Worm (Caenorhabditis elegans) whole organism, young adult: Measurements from ENCODE around the gene vps-33.1.
A peak's percentile ranks its signal among the peaks of the same experiment; 100 is the strongest.

Experiments
- B0019.2 ChIP-seq: fragments of 200-800 bp; sonication (Bioruptor generic); conservative IDR thresholded peaks from 2 replicates; pipeline ENCODE4 v1.3.6; 2022; ENCODE audit warnings: missing genetic modification reagents, missing genetic modification characterization, missing compliant biosample characterization
- C06A6.2 ChIP-seq: fragments of 200-800 bp; sonication (Bioruptor generic); conservative IDR thresholded peaks from 2 replicates; pipeline ENCODE4 v1.3.6; 2022; ENCODE audit warnings: missing genetic modification characterization, missing compliant biosample characterization
- D2030.7 ChIP-seq: fragments of 200-800 bp; sonication (Bioruptor generic); IDR thresholded peaks from 2 replicates; pipeline ENCODE4 v1.3.6; 2022; ENCODE audit warnings: missing genetic modification reagents, missing genetic modification characterization, missing compliant biosample characterization
- F10E7.11 ChIP-seq: sonication (generic microtip); optimal IDR thresholded peaks from 2 replicates; lab custom pipeline; 2017; ENCODE audit warnings: mild to moderate bottlenecking, missing genetic modification characterization, moderate library complexity, missing compliant biosample characterization
- F39B2.1 ChIP-seq: fragments of 200-800 bp; sonication (Bioruptor generic); IDR thresholded peaks from 2 replicates; pipeline ENCODE4 v1.3.6; 2022; ENCODE audit warnings: missing genetic modification reagents, missing genetic modification characterization, missing compliant biosample characterization
- Y53F4B.3 ChIP-seq: fragments of 200-800 bp; sonication (Bioruptor generic); IDR thresholded peaks from 2 replicates; pipeline ENCODE4 v1.3.6; 2022; ENCODE audit warnings: missing genetic modification reagents, missing genetic modification characterization, missing compliant biosample characterization
- Y79H2A.3 ChIP-seq: fragments of 200-800 bp; sonication (Bioruptor generic); conservative IDR thresholded peaks from 2 replicates; pipeline ENCODE4 v1.3.6; 2022; ENCODE audit warnings: missing genetic modification reagents, missing genetic modification characterization, missing compliant biosample characterization
- Y95B8A.8 ChIP-seq: fragments of 200-800 bp; sonication (Bioruptor generic); IDR thresholded peaks from 2 replicates; pipeline ENCODE4 v1.3.6; 2022; ENCODE audit warnings: missing genetic modification reagents, missing genetic modification characterization, missing compliant biosample characterization
- aptf-3 ChIP-seq: fragments of 200-800 bp; sonication (Bioruptor generic); IDR thresholded peaks from 2 replicates; pipeline ENCODE4 v1.3.6; 2022; ENCODE audit warnings: missing genetic modification characterization, missing compliant biosample characterization
- attf-3 ChIP-seq: fragments of 200-800 bp; sonication (Bioruptor generic); conservative IDR thresholded peaks from 2 replicates; pipeline ENCODE4 v1.3.6; 2022; ENCODE audit warnings: missing genetic modification reagents, missing genetic modification characterization, missing compliant biosample characterization
- cebp-1 ChIP-seq, 2 experiments: fragments of 200-800 bp in 1 of 2; sonication (Bioruptor generic) in 1 of 2; sonication (generic microtip) in 1 of 2; IDR thresholded peaks in 1 of 2; optimal IDR thresholded peaks in 1 of 2; 2 replicates each; pipeline versions ENCODE4 v1.3.6 to Lab custom; 2017 to 2022; ENCODE audit warnings: missing compliant biosample characterization in 2 of 2, missing genetic modification characterization in 2 of 2, mild to moderate bottlenecking in 1 of 2, missing genetic modification reagents in 1 of 2, moderate library complexity in 1 of 2
- ceh-40 ChIP-seq: fragments of 200-800 bp; sonication (Bioruptor generic); IDR thresholded peaks from 2 replicates; pipeline ENCODE4 v1.3.6; 2022; ENCODE audit warnings: missing genetic modification characterization, missing compliant biosample characterization
- ceh-58 ChIP-seq: fragments of 200-800 bp; sonication (Bioruptor generic); IDR thresholded peaks from 2 replicates; pipeline ENCODE4 v1.3.6; 2022; ENCODE audit warnings: missing genetic modification characterization, missing compliant biosample characterization
- ceh-79 ChIP-seq: sonication (generic microtip); optimal IDR thresholded peaks from 2 replicates; lab custom pipeline; 2017; ENCODE audit warnings: mild to moderate bottlenecking, missing genetic modification characterization, missing compliant biosample characterization
- die-1 ChIP-seq: sonication (generic microtip); optimal IDR thresholded peaks from 2 replicates; lab custom pipeline; 2016; ENCODE audit warnings: missing genotype, mild to moderate bottlenecking, missing genetic modification characterization, missing compliant biosample characterization
- egl-44 ChIP-seq: fragments of 200-800 bp; sonication (Bioruptor generic); IDR thresholded peaks from 2 replicates; pipeline ENCODE4 v1.3.6; 2022; ENCODE audit warnings: missing genetic modification reagents, missing genetic modification characterization, missing compliant biosample characterization
- fkh-3 ChIP-seq: sonication (generic microtip); optimal IDR thresholded peaks from 2 replicates; lab custom pipeline; 2016; ENCODE audit warnings: mild to moderate bottlenecking, missing genetic modification characterization, missing compliant biosample characterization
- gei-17 ChIP-seq: fragments of 200-800 bp; sonication (Bioruptor generic); optimal IDR thresholded peaks from 2 replicates; lab custom pipeline; 2018; ENCODE audit warnings: mild to moderate bottlenecking, missing genetic modification characterization, missing compliant biosample characterization
- him-1 ChIP-seq: sonication (generic microtip); optimal IDR thresholded peaks from 2 replicates; lab custom pipeline; 2016; ENCODE audit warnings: missing genotype, missing genetic modification reagents, missing genetic modification characterization, missing compliant biosample characterization
- hlh-26 ChIP-seq: fragments of 200-800 bp; sonication (Bioruptor generic); conservative IDR thresholded peaks from 2 replicates; pipeline ENCODE4 v1.3.6; 2022; ENCODE audit warnings: missing genetic modification reagents, missing genetic modification characterization, missing compliant biosample characterization
- hsf-1 ChIP-seq: fragments of 200-800 bp; sonication (Bioruptor generic); IDR thresholded peaks from 2 replicates; pipeline ENCODE4 v1.3.6; 2022; ENCODE audit warnings: missing genetic modification reagents, missing genetic modification characterization, missing compliant biosample characterization
- let-526 ChIP-seq: fragments of 200-800 bp; sonication (Bioruptor generic); IDR thresholded peaks from 2 replicates; pipeline ENCODE4 v1.3.6; 2022; ENCODE audit warnings: missing genetic modification reagents, missing genetic modification characterization, missing compliant biosample characterization
- let-607 ChIP-seq, 2 experiments: fragments of 200-800 bp in 1 of 2; sonication (Bioruptor generic) in 1 of 2; sonication (generic microtip) in 1 of 2; optimal IDR thresholded peaks; 2 replicates each; lab custom pipeline; 2016 to 2018; ENCODE audit warnings: mild to moderate bottlenecking in 2 of 2, missing compliant biosample characterization in 2 of 2, missing genetic modification characterization in 2 of 2, moderate library complexity in 2 of 2, missing genotype in 1 of 2
- lin-35 ChIP-seq, 3 experiments: fragments of 150-350 bp in 2 of 3; sonication (generic microtip) in 1 of 3; optimal IDR thresholded peaks; 2 replicates each; lab custom pipeline; 2014 to 2018; ENCODE audit warnings: missing biosample characterization in 3 of 3, missing genetic modification characterization in 3 of 3, missing genetic modification reagents in 3 of 3
- lin-40 ChIP-seq: sonication (generic microtip); optimal IDR thresholded peaks from 2 replicates; lab custom pipeline; 2016; ENCODE audit warnings: missing genetic modification characterization, mild to moderate bottlenecking, missing compliant biosample characterization, missing genotype, missing genetic modification reagents
- lin-54 ChIP-seq: fragments of 200-800 bp; sonication (Bioruptor generic); optimal IDR thresholded peaks from 2 replicates; lab custom pipeline; 2018; ENCODE audit warnings: mild to moderate bottlenecking, missing genetic modification characterization, missing compliant biosample characterization
- madf-8 ChIP-seq: fragments of 200-800 bp; sonication (Bioruptor generic); conservative IDR thresholded peaks from 2 replicates; pipeline ENCODE4 v1.3.6; 2022; ENCODE audit warnings: missing genetic modification reagents, missing genetic modification characterization, missing compliant biosample characterization
- mcd-1 ChIP-seq: fragments of 200-800 bp; sonication (Bioruptor generic); IDR thresholded peaks from 2 replicates; pipeline ENCODE4 v1.3.6; 2022; ENCODE audit warnings: missing genetic modification reagents, missing genetic modification characterization, missing compliant biosample characterization
- mes-4 ChIP-seq: sonication (generic microtip); optimal IDR thresholded peaks from 2 replicates; lab custom pipeline; 2016; ENCODE audit warnings: missing genotype, missing genetic modification characterization, missing compliant biosample characterization
- mxl-1 ChIP-seq: sonication (generic microtip); optimal IDR thresholded peaks from 2 replicates; lab custom pipeline; 2016; ENCODE audit warnings: missing genetic modification characterization, missing compliant biosample characterization
- nhr-179 ChIP-seq: sonication (generic microtip); optimal IDR thresholded peaks from 2 replicates; lab custom pipeline; 2016; ENCODE audit warnings: mild to moderate bottlenecking, missing genetic modification characterization, missing compliant biosample characterization
- nhr-80 ChIP-seq: sonication (generic microtip); optimal IDR thresholded peaks from 2 replicates; lab custom pipeline; 2016; ENCODE audit warnings: missing genetic modification characterization, missing compliant biosample characterization
- pha-4 ChIP-seq: fragments of 150-350 bp; sonication (generic microtip); optimal IDR thresholded peaks from 2 replicates; lab custom pipeline; 2014; ENCODE audit warnings: missing biosample characterization, missing genetic modification reagents, missing genetic modification characterization
- sdz-38 ChIP-seq: sonication (generic microtip); optimal IDR thresholded peaks from 2 replicates; lab custom pipeline; 2016; ENCODE audit warnings: missing genotype, missing genetic modification characterization, missing compliant biosample characterization
- snpc-1.3 ChIP-seq: sonication (generic microtip); optimal IDR thresholded peaks from 2 replicates; lab custom pipeline; 2017; ENCODE audit warnings: missing genetic modification characterization, mild to moderate bottlenecking, missing compliant biosample characterization, antibody characterized with exemption, moderate library complexity, missing genotype, missing genetic modification reagents; ENCODE audit not compliant: insufficient read depth
- snpc-4 ChIP-seq, 5 experiments: fragments of 150-350 bp in 1 of 5; sonication (generic microtip) in 4 of 5; optimal IDR thresholded peaks; 2 replicates each; lab custom pipeline; 2014 to 2018; ENCODE audit warnings: missing genetic modification characterization in 5 of 5, missing biosample characterization in 3 of 5, antibody characterized with exemption in 2 of 5, mild to moderate bottlenecking in 2 of 5, missing compliant biosample characterization in 2 of 5, missing genotype in 2 of 5, moderate library complexity in 2 of 5, missing genetic modification reagents in 1 of 5
- somi-1 ChIP-seq: fragments of 200-800 bp; sonication (Bioruptor generic); optimal IDR thresholded peaks from 2 replicates; lab custom pipeline; 2018; ENCODE audit warnings: mild to moderate bottlenecking, missing genetic modification characterization, missing compliant biosample characterization
- sptf-2 ChIP-seq: fragments of 200-800 bp; sonication (Bioruptor generic); optimal IDR thresholded peaks from 2 replicates; lab custom pipeline; 2018; ENCODE audit warnings: mild to moderate bottlenecking, missing genetic modification characterization, missing compliant biosample characterization
- tbp1 ChIP-seq: fragments of 200-800 bp; sonication (Bioruptor generic); optimal IDR thresholded peaks from 2 replicates; lab custom pipeline; 2018; ENCODE audit warnings: mild to moderate bottlenecking, missing genetic modification characterization, missing compliant biosample characterization
- unc-62 ChIP-seq: fragments of 150-350 bp; optimal IDR thresholded peaks from 2 replicates; lab custom pipeline; 2014; ENCODE audit warnings: missing biosample characterization, missing genetic modification reagents, missing genetic modification characterization
- zim-3 ChIP-seq: sonication (generic microtip); optimal IDR thresholded peaks from 2 replicates; lab custom pipeline; 2017; ENCODE audit warnings: mild to moderate bottlenecking, missing genetic modification characterization, moderate library complexity, missing compliant biosample characterization
- ztf-18 ChIP-seq: sonication (generic microtip); optimal IDR thresholded peaks from 2 replicates; lab custom pipeline; 2016; ENCODE audit warnings: missing genotype, mild to moderate bottlenecking, missing genetic modification characterization, missing compliant biosample characterization
- ztf-22 ChIP-seq: fragments of 200-800 bp; sonication (Bioruptor generic); optimal IDR thresholded peaks from 2 replicates; lab custom pipeline; 2018; ENCODE audit warnings: mild to moderate bottlenecking, missing genetic modification characterization, moderate library complexity, missing compliant biosample characterization
- ztf-26 ChIP-seq: sonication (generic microtip); optimal IDR thresholded peaks from 2 replicates; lab custom pipeline; 2017; ENCODE audit warnings: missing genetic modification characterization, missing compliant biosample characterization

Gene vps-33.1

DNA sequence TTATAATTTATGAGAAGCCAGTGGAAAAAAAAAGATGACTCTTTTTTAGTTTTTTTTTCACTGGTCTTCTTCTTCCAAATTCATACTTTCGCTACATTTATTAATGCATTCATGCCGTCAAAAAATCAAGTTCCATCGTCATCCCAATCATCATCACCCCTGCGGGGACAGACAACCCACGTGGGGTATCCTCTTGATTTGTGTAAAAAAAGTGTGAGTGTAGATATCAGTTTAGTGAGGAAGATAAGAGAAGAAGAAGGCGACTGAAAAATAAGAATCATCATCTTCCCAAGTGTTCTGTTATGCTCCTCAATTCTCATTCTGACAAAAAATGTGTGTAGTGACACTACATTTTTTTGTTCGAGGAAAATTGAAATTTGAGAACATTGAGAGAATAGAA, 31.2 kb downstream of the vps-33.1 start:
- TF ChIP-seq ztf-22 (GFP tag; lab: Kevin White, UChicago) = no peak
- TF ChIP-seq C06A6.2 (GFP tag; lab: Robert Waterston, UW) = peak; percentile 49; the same call in 1 of the 2 replicates
- no peak for TF ChIP-seq fkh-3 (tag; lab: Kevin White, UChicago)
- TF ChIP-seq him-1 = no peak
- TF ChIP-seq somi-1 (GFP tag; lab: Kevin White, UChicago) = peak; percentile 8
- no peak for TF ChIP-seq Y79H2A.3 (GFP tag; lab: Robert Waterston, UW)

DNA sequence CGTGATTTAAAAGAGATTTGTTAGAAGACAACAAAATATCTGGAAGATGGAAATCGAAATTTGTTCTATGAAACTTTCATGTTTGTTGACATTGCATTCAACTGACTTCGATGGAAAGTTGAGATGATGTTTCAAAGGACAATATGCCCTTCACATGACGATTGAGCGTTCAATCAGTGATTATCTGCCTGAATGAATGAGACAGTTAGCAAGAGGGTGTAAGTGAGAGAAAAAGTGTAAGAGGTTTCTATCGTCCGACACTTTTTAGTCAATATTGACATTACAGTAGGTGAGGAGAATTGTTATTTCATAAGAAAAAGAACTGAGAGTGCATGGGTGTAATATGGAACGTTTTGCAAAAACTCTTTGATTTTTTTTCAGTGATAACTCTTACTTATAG, 32.5 kb downstream of the vps-33.1 start:
- TF ChIP-seq pha-4 (tag; lab: Kevin White, UChicago) = peak; percentile 70
- TF ChIP-seq cebp-1 (GFP tag; IDR thresholded peaks at IDR 0.05; lab: Robert Waterston, UW) = peak; percentile 36; the same call in 1 of the 2 replicates
- TF ChIP-seq cebp-1 (tag; optimal IDR thresholded peaks at IDR 0.05; lab: Kevin White, UChicago) = peak; percentile 54
- no peak for TF ChIP-seq zim-3 (tag; lab: Kevin White, UChicago)
- no peak for TF ChIP-seq egl-44 (GFP tag; lab: Robert Waterston, UW)
- TF ChIP-seq Y95B8A.8 (GFP tag; lab: Robert Waterston, UW) = no peak
- TF ChIP-seq attf-3 (GFP tag; lab: Robert Waterston, UW) = no peak
- peak; percentile 26 for TF ChIP-seq somi-1 (GFP tag; lab: Kevin White, UChicago)
- no peak for TF ChIP-seq aptf-3 (GFP tag; lab: Robert Waterston, UW)
- no peak for TF ChIP-seq gei-17 (GFP tag; lab: Kevin White, UChicago)

- TF ChIP-seq sptf-2 (GFP tag; lab: Kevin White, UChicago) = no peak
- TF ChIP-seq nhr-179 = no peak
- no peak for TF ChIP-seq hlh-26
- no peak for TF ChIP-seq tbp1
- no peak for TF ChIP-seq fkh-3 (tag; lab: Kevin White, UChicago)
- TF ChIP-seq snpc-1.3 (tag; lab: Kevin White, UChicago) = peak; percentile 1
- no peak for TF ChIP-seq mes-4 (tag; lab: Kevin White, UChicago)
- TF ChIP-seq madf-8 (GFP tag; lab: Robert Waterston, UW) = no peak
- TF ChIP-seq hsf-1 = no peak
- TF ChIP-seq unc-62 (GFP tag; lab: Kevin White, UChicago) = peak; percentile 55
- TF ChIP-seq lin-54 (GFP tag; lab: Kevin White, UChicago) = peak; percentile 6
- no peak for TF ChIP-seq mcd-1
- peak in 1 of 2 experiments; percentile 42 for TF ChIP-seq let-607 (tag; optimal IDR thresholded peaks at IDR 0.05; lab: Kevin White, UChicago)
- TF ChIP-seq ztf-26 = no peak
- TF ChIP-seq ceh-58 (GFP tag; lab: Robert Waterston, UW) = no peak
- TF ChIP-seq lin-40 (tag; lab: Kevin White, UChicago) = no peak
- no peak for TF ChIP-seq F39B2.1 (GFP tag; lab: Robert Waterston, UW)
- no peak for TF ChIP-seq ztf-18
- TF ChIP-seq nhr-80 (tag; lab: Kevin White, UChicago) = peak; percentile 35
- TF ChIP-seq pha-4 (tag; lab: Kevin White, UChicago) = no peak
- no peak for TF ChIP-seq ceh-40 (GFP tag; lab: Robert Waterston, UW)
- TF ChIP-seq mxl-1 (tag; lab: Kevin White, UChicago) = no peak
- TF ChIP-seq ceh-79 (tag; lab: Kevin White, UChicago) = no peak
- TF ChIP-seq let-526 = no peak
- TF ChIP-seq D2030.7 (GFP tag; lab: Robert Waterston, UW) = no peak
- no peak for TF ChIP-seq lin-35 (GFP tag; optimal IDR thresholded peaks at IDR 0.05; lab: Kevin White, UChicago)
- no peak for TF ChIP-seq egl-44 (GFP tag; lab: Robert Waterston, UW)
- TF ChIP-seq Y53F4B.3 = no peak
- no peak for TF ChIP-seq die-1 (tag; lab: Kevin White, UChicago)
- no peak for TF ChIP-seq B0019.2 (GFP tag; lab: Robert Waterston, UW)
- no peak for TF ChIP-seq snpc-4 (GFP tag; optimal IDR thresholded peaks at IDR 0.05; lab: Kevin White, UChicago)
- no peak for TF ChIP-seq snpc-4 (tag; optimal IDR thresholded peaks at IDR 0.05; lab: Kevin White, UChicago)
- TF ChIP-seq sdz-38 (tag; lab: Kevin White, UChicago) = no peak
- TF ChIP-seq ztf-22 (GFP tag; lab: Kevin White, UChicago) = no peak
- TF ChIP-seq F10E7.11 = no peak
These were observed 32.9 kb downstream of the vps-33.1 start for ce11 chrIII:8733667-8734066.
